Worm (Caenorhabditis elegans) whole organism, early embryonic: ENCODE measurements around the gene F26D2.13.

Experiments
- ama-1 ChIP-seq: fragments of 150-350 bp; optimal IDR thresholded peaks from 2 replicates; lab custom pipeline; 2014
- flt-1 ChIP-seq: fragments of 200-800 bp; sonication (Bioruptor generic); IDR thresholded peaks from 2 replicates; pipeline ENCODE4 v1.3.6; 2022; ENCODE audit warnings: missing genetic modification characterization, missing compliant biosample characterization
- hmbx-1 ChIP-seq: sonication (generic microtip); optimal IDR thresholded peaks from 2 replicates; lab custom pipeline; 2016; ENCODE audit warnings: mild to moderate bottlenecking, missing genetic modification characterization, missing compliant biosample characterization
- hnd-1 ChIP-seq: sonication (generic microtip); optimal IDR thresholded peaks from 2 replicates; lab custom pipeline; 2016; ENCODE audit warnings: missing genetic modification characterization, missing compliant biosample characterization
- scrt-1 ChIP-seq: fragments of 200-800 bp; sonication (Bioruptor generic); IDR thresholded peaks from 2 replicates; pipeline ENCODE4 v1.3.6; 2022; ENCODE audit warnings: missing genetic modification characterization, missing compliant biosample characterization
- sea-1 ChIP-seq: fragments of 200-800 bp; sonication (Bioruptor generic); conservative IDR thresholded peaks from 2 replicates; pipeline ENCODE4 v1.3.6; 2022; ENCODE audit warnings: missing genetic modification characterization, missing compliant biosample characterization

ce11 chrV:16435510-16435909 lies at the start of gene F26D2.13, which contains the start of gene F26D2.14:
- TF ChIP-seq ama-1 (lab: Kevin White, UChicago) (no peak), sea-1 (GFP tag; lab: Robert Waterston, UW) (no peak), flt-1 (GFP tag; lab: Robert Waterston, UW) (no peak), hmbx-1 (tag; lab: Kevin White, UChicago) (no peak), scrt-1 (no peak), hnd-1 (tag; lab: Kevin White, UChicago) (no peak)
